Worm (Caenorhabditis elegans) whole organism, L4 larva: Measurements from ENCODE around the gene gstk-2.

Experiments used
- F10B5.3 ChIP-seq: sonication (generic microtip); optimal IDR thresholded peaks from 2 replicates; lab custom pipeline; 2016; ENCODE audit warnings: mild to moderate bottlenecking, missing genetic modification characterization, missing compliant biosample characterization
- F37D6.2 ChIP-seq: sonication (generic microtip); optimal IDR thresholded peaks from 2 replicates; lab custom pipeline; 2016; ENCODE audit warnings: mild to moderate bottlenecking, missing genetic modification characterization, missing compliant biosample characterization
- F49E8.2 ChIP-seq: sonication (generic microtip); optimal IDR thresholded peaks from 2 replicates; lab custom pipeline; 2016; ENCODE audit warnings: missing compliant biosample characterization, mild to moderate bottlenecking, missing genetic modification characterization, borderline replicate concordance
- R02D3.7 ChIP-seq: fragments of 150-350 bp; sonication (generic microtip); optimal IDR thresholded peaks from 3 replicates; lab custom pipeline; 2014; ENCODE audit warnings: missing biosample characterization, missing genetic modification characterization
- Y48G9A.11 ChIP-seq: fragments of 200-800 bp; sonication (Bioruptor generic); IDR thresholded peaks from 2 replicates; pipeline ENCODE4 v1.3.6; 2022; ENCODE audit warnings: missing genetic modification reagents, missing genetic modification characterization, missing compliant biosample characterization
- ama-1 ChIP-seq: fragments of 150-350 bp; optimal IDR thresholded peaks from 2 replicates; lab custom pipeline; 2014; ENCODE audit warnings: inconsistent platforms, mixed read lengths
- attf-4 ChIP-seq: sonication (generic microtip); optimal IDR thresholded peaks from 3 replicates; lab custom pipeline; 2017; ENCODE audit warnings: missing biosample characterization, missing genetic modification characterization
- ceh-20 ChIP-seq: fragments of 200-800 bp; sonication (Bioruptor generic); IDR thresholded peaks from 2 replicates; pipeline ENCODE4 v1.3.6; 2022; ENCODE audit warnings: missing genetic modification reagents, missing genetic modification characterization, missing compliant biosample characterization
- ceh-28 ChIP-seq: fragments of 150-350 bp; optimal IDR thresholded peaks from 2 replicates; lab custom pipeline; 2014; ENCODE audit warnings: missing biosample characterization, missing genetic modification reagents, missing genetic modification characterization
- ceh-32 ChIP-seq: sonication (generic microtip); optimal IDR thresholded peaks from 2 replicates; lab custom pipeline; 2016; ENCODE audit warnings: mild to moderate bottlenecking, missing genetic modification characterization, missing compliant biosample characterization; ENCODE audit not compliant: poor library complexity
- ceh-82 ChIP-seq: sonication (generic microtip); optimal IDR thresholded peaks from 2 replicates; lab custom pipeline; 2017; ENCODE audit warnings: missing biosample characterization, missing genetic modification characterization
- ces-1 ChIP-seq: fragments of 150-350 bp; sonication (generic microtip); optimal IDR thresholded peaks from 4 replicates; lab custom pipeline; 2014; ENCODE audit warnings: missing biosample characterization, missing genetic modification reagents, missing genetic modification characterization
- ctbp-1 ChIP-seq: fragments of 200-800 bp; sonication (Bioruptor generic); IDR thresholded peaks from 2 replicates; pipeline ENCODE4 v1.3.6; 2022; ENCODE audit warnings: missing genetic modification reagents, missing genetic modification characterization, missing compliant biosample characterization
- daf-16 ChIP-seq, 3 experiments: sonication (generic microtip); optimal IDR thresholded peaks; 2 replicates each; lab custom pipeline; 2016 to 2017; ENCODE audit warnings: missing genetic modification characterization in 3 of 3, missing genetic modification reagents in 3 of 3, mild to moderate bottlenecking in 2 of 3, missing compliant biosample characterization in 2 of 3, missing biosample characterization in 1 of 3, moderate library complexity in 1 of 3
- daf-19 ChIP-seq: fragments of 200-800 bp; sonication (Bioruptor generic); conservative IDR thresholded peaks from 2 replicates; pipeline ENCODE4 v1.3.6; 2022; ENCODE audit warnings: missing genetic modification characterization, missing compliant biosample characterization
- dmd-6 ChIP-seq: fragments of 200-800 bp; sonication (Bioruptor generic); IDR thresholded peaks from 2 replicates; pipeline ENCODE4 v1.3.6; 2022; ENCODE audit warnings: missing genetic modification reagents, missing genetic modification characterization, missing compliant biosample characterization
- egl-43 ChIP-seq: fragments of 200-800 bp; sonication (Bioruptor generic); IDR thresholded peaks from 2 replicates; pipeline ENCODE4 v1.3.6; 2022; ENCODE audit warnings: missing genetic modification reagents, missing genetic modification characterization, missing compliant biosample characterization
- fkh-10 ChIP-seq: fragments of 150-350 bp; optimal IDR thresholded peaks from 2 replicates; lab custom pipeline; 2014; ENCODE audit warnings: missing biosample characterization, missing genetic modification reagents, missing genetic modification characterization
- gei-8 ChIP-seq: fragments of 200-800 bp; sonication (Bioruptor generic); optimal IDR thresholded peaks from 2 replicates; lab custom pipeline; 2018; ENCODE audit warnings: mild to moderate bottlenecking, missing genetic modification characterization, missing compliant biosample characterization
- hlh-11 ChIP-seq: fragments of 200-800 bp; sonication (Bioruptor generic); optimal IDR thresholded peaks from 2 replicates; lab custom pipeline; 2018; ENCODE audit warnings: mild to moderate bottlenecking, missing genetic modification characterization, missing compliant biosample characterization
- hlh-30 ChIP-seq: sonication (generic microtip); optimal IDR thresholded peaks from 2 replicates; lab custom pipeline; 2017; ENCODE audit warnings: antibody characterized with exemption, mild to moderate bottlenecking, missing genetic modification characterization, missing compliant biosample characterization; ENCODE audit not compliant: insufficient read depth
- lin-1 ChIP-seq: fragments of 200-800 bp; sonication (Bioruptor generic); IDR thresholded peaks from 2 replicates; pipeline ENCODE4 v1.3.6; 2022; ENCODE audit warnings: missing genetic modification reagents, missing genetic modification characterization, missing compliant biosample characterization
- lin-38 ChIP-seq: fragments of 200-800 bp; sonication (Bioruptor generic); IDR thresholded peaks from 2 replicates; pipeline ENCODE4 v1.3.6; 2022; ENCODE audit warnings: missing genetic modification reagents, missing genetic modification characterization, missing compliant biosample characterization
- lin-39 ChIP-seq: fragments of 150-350 bp; optimal IDR thresholded peaks from 2 replicates; lab custom pipeline; 2014; ENCODE audit warnings: missing biosample characterization, missing genetic modification reagents, missing genetic modification characterization
- mdl-1 ChIP-seq, 2 experiments: fragments of 150-350 bp in 1 of 2; sonication (generic microtip) in 1 of 2; optimal IDR thresholded peaks; 2 replicates each; lab custom pipeline; 2014 to 2017; ENCODE audit warnings: missing biosample characterization in 2 of 2, missing genetic modification characterization in 2 of 2
- mep-1 ChIP-seq: fragments of 150-350 bp; sonication (generic microtip); optimal IDR thresholded peaks from 3 replicates; lab custom pipeline; 2014; ENCODE audit warnings: missing biosample characterization, missing genetic modification characterization
- mxl-3 ChIP-seq: fragments of 200-800 bp; sonication (Bioruptor generic); optimal IDR thresholded peaks from 2 replicates; lab custom pipeline; 2018; ENCODE audit warnings: mild to moderate bottlenecking, missing genetic modification characterization, missing compliant biosample characterization
- nhr-102 ChIP-seq: sonication (generic microtip); optimal IDR thresholded peaks from 2 replicates; lab custom pipeline; 2016; ENCODE audit warnings: mild to moderate bottlenecking, missing genetic modification characterization, moderate library complexity, missing compliant biosample characterization
- nhr-111 ChIP-seq: fragments of 200-800 bp; sonication (Bioruptor generic); optimal IDR thresholded peaks from 2 replicates; lab custom pipeline; 2018; ENCODE audit warnings: mild to moderate bottlenecking, missing genetic modification characterization, missing compliant biosample characterization
- nhr-25 ChIP-seq: sonication (generic microtip); optimal IDR thresholded peaks from 2 replicates; lab custom pipeline; 2017; ENCODE audit warnings: missing genetic modification characterization, mild to moderate bottlenecking, missing compliant biosample characterization, antibody characterized with exemption, moderate library complexity, borderline replicate concordance; ENCODE audit not compliant: insufficient read depth
- nhr-28 ChIP-seq: fragments of 150-350 bp; optimal IDR thresholded peaks from 2 replicates; lab custom pipeline; 2014; ENCODE audit warnings: missing biosample characterization, missing genetic modification characterization
- nhr-41 ChIP-seq: fragments of 200-800 bp; sonication (Bioruptor generic); IDR thresholded peaks from 2 replicates; pipeline ENCODE4 v1.3.6; 2022; ENCODE audit warnings: missing genetic modification reagents, missing genetic modification characterization, missing compliant biosample characterization
- nhr-42 ChIP-seq: fragments of 200-800 bp; sonication (Bioruptor generic); IDR thresholded peaks from 2 replicates; pipeline ENCODE4 v1.3.6; 2022; ENCODE audit warnings: missing genetic modification characterization, missing compliant biosample characterization
- nhr-77 ChIP-seq: fragments of 150-350 bp; optimal IDR thresholded peaks from 2 replicates; lab custom pipeline; 2014; ENCODE audit warnings: missing biosample characterization, missing genetic modification characterization
- pqm-1 ChIP-seq: sonication (generic microtip); optimal IDR thresholded peaks from 2 replicates; lab custom pipeline; 2017; ENCODE audit warnings: missing biosample characterization, missing genetic modification characterization
- sdz-12 ChIP-seq: fragments of 200-800 bp; sonication (Bioruptor generic); optimal IDR thresholded peaks from 2 replicates; lab custom pipeline; 2018; ENCODE audit warnings: mild to moderate bottlenecking, missing genetic modification characterization, missing compliant biosample characterization
- snpc-1.2 ChIP-seq: fragments of 200-800 bp; sonication (Bioruptor generic); IDR thresholded peaks from 2 replicates; pipeline ENCODE4 v1.3.6; 2022; ENCODE audit warnings: missing genetic modification reagents, missing genetic modification characterization, missing compliant biosample characterization
- spr-1 ChIP-seq: sonication (generic microtip); optimal IDR thresholded peaks from 2 replicates; lab custom pipeline; 2016; ENCODE audit warnings: mild to moderate bottlenecking, missing genetic modification characterization, missing compliant biosample characterization
- spr-3 ChIP-seq: fragments of 200-800 bp; sonication (Bioruptor generic); optimal IDR thresholded peaks from 2 replicates; lab custom pipeline; 2018; ENCODE audit warnings: mild to moderate bottlenecking, missing genetic modification characterization, missing compliant biosample characterization
- tag-97 ChIP-seq: fragments of 200-800 bp; sonication (Bioruptor generic); IDR thresholded peaks from 2 replicates; pipeline ENCODE4 v1.3.6; 2022; ENCODE audit warnings: missing genetic modification characterization, missing compliant biosample characterization
- unc-39 ChIP-seq: sonication (generic microtip); optimal IDR thresholded peaks from 2 replicates; lab custom pipeline; 2017; ENCODE audit warnings: missing biosample characterization, missing genetic modification characterization
- unc-62 ChIP-seq, 3 experiments: fragments of 150-350 bp in 1 of 3; sonication (generic microtip); optimal IDR thresholded peaks in 2 of 3; peaks in 1 of 3; 1 replicate in 1 of 3; 2 replicates in 2 of 3; lab custom pipeline; 2014 to 2017; ENCODE audit warnings: missing biosample characterization in 3 of 3, missing genetic modification characterization in 3 of 3, missing genetic modification reagents in 3 of 3, missing genotype in 1 of 3
- vab-7 ChIP-seq: fragments of 200-800 bp; sonication (Bioruptor generic); IDR thresholded peaks from 2 replicates; pipeline ENCODE4 v1.3.6; 2022; ENCODE audit warnings: missing genetic modification reagents, missing genetic modification characterization, missing compliant biosample characterization
- zag-1 ChIP-seq: fragments of 150-350 bp; optimal IDR thresholded peaks from 2 replicates; lab custom pipeline; 2014; ENCODE audit warnings: missing biosample characterization, missing genetic modification characterization
- zfp-2 ChIP-seq: sonication (generic microtip); optimal IDR thresholded peaks from 2 replicates; lab custom pipeline; 2016; ENCODE audit warnings: mild to moderate bottlenecking, missing genetic modification characterization, missing compliant biosample characterization
- zip-2 ChIP-seq: fragments of 150-350 bp; optimal IDR thresholded peaks from 2 replicates; lab custom pipeline; 2014; ENCODE audit warnings: missing biosample characterization, missing genetic modification characterization

The gstk-2 gene

DNA sequence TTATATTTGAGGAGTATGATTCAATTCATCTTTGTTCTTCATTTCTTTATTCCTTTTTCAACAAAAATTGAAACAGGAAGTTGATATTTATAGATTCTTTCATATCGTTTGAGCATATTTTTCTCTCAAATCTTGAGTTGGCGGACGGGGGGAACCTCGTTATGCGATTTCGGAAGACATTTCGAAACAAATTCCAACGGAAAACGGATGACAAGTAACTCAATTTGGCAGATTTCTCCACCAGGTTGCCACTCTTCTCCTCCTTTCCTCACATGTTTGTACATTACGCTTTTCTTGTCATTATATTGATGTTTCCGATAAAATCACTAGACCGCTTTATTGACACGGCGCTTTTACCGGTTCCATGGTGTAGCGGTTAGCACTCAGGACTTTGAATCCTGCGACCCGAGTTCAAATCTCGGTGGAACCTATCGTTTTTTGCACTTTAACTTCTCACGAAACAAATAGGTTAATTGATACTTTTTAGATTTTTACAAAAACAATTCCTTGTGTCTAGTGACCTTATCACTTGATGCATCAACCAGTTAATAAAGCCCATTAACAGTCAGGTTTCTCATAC, 33.0 kb upstream of the gstk-2 start (continued):
- no peak for TF ChIP-seq F37D6.2 (tag; lab: Kevin White, UChicago)

DNA sequence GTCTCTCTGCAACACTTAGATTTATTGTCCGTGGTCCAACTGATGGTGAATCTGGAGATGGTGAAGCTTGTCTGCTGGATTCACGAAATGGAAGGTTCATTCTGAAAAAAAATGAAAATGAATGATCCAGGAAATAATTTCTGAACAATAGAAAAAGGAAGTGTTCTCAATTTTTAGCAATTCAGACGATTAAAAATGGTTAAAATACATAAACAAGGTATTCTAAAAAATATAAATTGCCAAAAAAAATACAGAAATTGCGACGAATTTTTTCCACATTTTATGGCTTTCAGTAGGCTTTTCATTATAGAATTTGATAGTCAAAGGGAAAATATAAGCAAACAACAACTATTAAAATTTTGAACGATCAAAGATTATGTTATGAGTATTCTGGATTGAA, 21.1 kb upstream of the gstk-2 start, which contains the start of gene glb-2:
Gene glb-2, minus strand, starts transcription at position 101 of the 400 bp plus-strand sequence.
- TF ChIP-seq ceh-28 (tag; lab: Kevin White, UChicago), result no peak
- TF ChIP-seq nhr-25 (tag; lab: Kevin White, UChicago), result no peak
- TF ChIP-seq lin-38 (GFP tag; lab: Robert Waterston, UW), result no peak
- no peak for TF ChIP-seq spr-1 (tag; lab: Kevin White, UChicago)
- no peak for TF ChIP-seq tag-97
- no peak for TF ChIP-seq nhr-42
- no peak for TF ChIP-seq lin-39
- TF ChIP-seq unc-39 (tag; lab: Kevin White, UChicago), result no peak
- TF ChIP-seq zag-1 (tag; lab: Kevin White, UChicago), result no peak
- TF ChIP-seq zip-2 (tag; lab: Kevin White, UChicago), result no peak
- TF ChIP-seq gei-8 (GFP tag; lab: Kevin White, UChicago), result no peak
- TF ChIP-seq nhr-102, result no peak
- no peak for TF ChIP-seq sdz-12 (GFP tag; lab: Kevin White, UChicago)
- TF ChIP-seq daf-16 (GFP tag; optimal IDR thresholded peaks at IDR 0.05; lab: Kevin White, UChicago), result no peak
- no peak for TF ChIP-seq daf-16 (tag; optimal IDR thresholded peaks at IDR 0.05; lab: Kevin White, UChicago)
- TF ChIP-seq unc-62 (GFP tag; optimal IDR thresholded peaks at IDR 0.05 in 1 of 2; lab: Kevin White, UChicago), result no peak
- no peak for TF ChIP-seq unc-62 (tag; optimal IDR thresholded peaks at IDR 0.05; lab: Kevin White, UChicago)
- TF ChIP-seq mxl-3 (GFP tag; lab: Kevin White, UChicago), result no peak
- TF ChIP-seq R02D3.7, result no peak
- no peak for TF ChIP-seq fkh-10
- no peak for TF ChIP-seq zfp-2 (tag; lab: Kevin White, UChicago)

DNA sequence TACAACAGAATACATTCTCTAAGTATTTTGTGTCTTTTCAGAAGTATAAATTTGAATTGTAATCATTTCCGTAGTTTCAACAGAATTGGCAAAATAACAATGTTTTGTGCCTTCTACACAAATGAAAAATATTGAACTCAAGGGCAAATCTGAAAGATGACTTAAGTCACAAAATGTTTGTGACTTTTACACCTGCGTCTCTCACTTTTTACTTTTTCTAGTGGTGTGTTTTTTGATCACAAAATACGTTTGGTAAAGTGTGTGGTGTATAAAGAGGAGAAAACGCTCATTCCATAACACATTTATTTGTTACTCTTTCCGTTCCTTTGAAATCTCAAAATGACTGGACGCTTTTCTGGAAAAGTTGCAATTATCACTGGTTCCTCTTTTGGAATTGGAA, 18.5 kb upstream of the gstk-2 start, which contains the start of gene C06E4.3:
Gene C06E4.3, plus strand, starts transcription at position 289 of the 400 bp plus-strand sequence.
- peak; percentile 25 for TF ChIP-seq nhr-77 (tag; lab: Kevin White, UChicago)
- no peak for TF ChIP-seq Y48G9A.11 (GFP tag; lab: Robert Waterston, UW)
- no peak for TF ChIP-seq ces-1 (GFP tag; lab: Kevin White, UChicago)
- no peak for TF ChIP-seq spr-3 (GFP tag; lab: Kevin White, UChicago)
- no peak for TF ChIP-seq mep-1
- TF ChIP-seq F49E8.2 (tag; lab: Kevin White, UChicago), result no peak
- no peak for TF ChIP-seq ama-1 (lab: Kevin White, UChicago)
- TF ChIP-seq dmd-6 (GFP tag; lab: Robert Waterston, UW), result peak; percentile 81
- TF ChIP-seq hlh-30 (tag; lab: Kevin White, UChicago), result peak; percentile 5
- peak; percentile 97 for TF ChIP-seq nhr-28
- TF ChIP-seq F37D6.2 (tag; lab: Kevin White, UChicago), result no peak
- no peak for TF ChIP-seq pqm-1 (tag; lab: Kevin White, UChicago)
- no peak for TF ChIP-seq vab-7 (GFP tag; lab: Robert Waterston, UW)
- TF ChIP-seq nhr-111, result no peak
- TF ChIP-seq nhr-41 (GFP tag; lab: Robert Waterston, UW), result no peak
- peak; percentile 71 for TF ChIP-seq nhr-102

DNA sequence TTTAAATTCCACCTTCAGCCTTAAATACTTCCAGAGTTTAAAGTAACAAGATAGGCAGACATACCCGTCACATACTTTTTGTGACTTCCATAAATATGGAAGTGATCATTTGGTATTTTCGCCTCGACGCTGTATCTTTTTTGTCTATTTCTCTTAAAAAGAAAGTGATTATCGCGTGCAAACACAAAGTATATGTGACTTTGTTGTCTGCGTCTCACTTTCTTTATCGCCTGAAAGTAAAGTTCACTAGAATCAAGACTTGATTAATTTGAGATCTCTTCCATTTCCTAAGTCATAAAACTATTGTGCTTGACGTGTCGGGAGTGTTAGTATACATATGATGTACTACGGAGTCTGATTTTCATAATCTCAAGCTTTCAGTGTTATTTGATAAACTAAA, 16.2 kb upstream of the gstk-2 start, which contains the start of gene C06E4.6:
Gene C06E4.6, minus strand, starts transcription at position 51 of the 400 bp plus-strand sequence.
- no peak for TF ChIP-seq daf-19
- TF ChIP-seq ctbp-1 (GFP tag; lab: Robert Waterston, UW), result no peak
- TF ChIP-seq ceh-82, result no peak
- TF ChIP-seq nhr-77 (tag; lab: Kevin White, UChicago), result peak; percentile 7
- TF ChIP-seq hlh-11 (tag; lab: Kevin White, UChicago), result no peak
- TF ChIP-seq attf-4 (tag; lab: Kevin White, UChicago), result no peak
- no peak for TF ChIP-seq ceh-20 (GFP tag; lab: Robert Waterston, UW)
- no peak for TF ChIP-seq lin-1 (GFP tag; lab: Robert Waterston, UW)
- peak; percentile 92 for TF ChIP-seq nhr-102
- TF ChIP-seq egl-43, result no peak
- peak; percentile 82 for TF ChIP-seq dmd-6 (GFP tag; lab: Robert Waterston, UW)
- TF ChIP-seq ceh-32 (tag; lab: Kevin White, UChicago), result no peak
- peak in 1 of 2 experiments; percentile 66 for TF ChIP-seq mdl-1 (tag; optimal IDR thresholded peaks at IDR 0.05; lab: Kevin White, UChicago)
- no peak for TF ChIP-seq F10B5.3 (tag; lab: Kevin White, UChicago)
- no peak for TF ChIP-seq snpc-1.2
- TF ChIP-seq zfp-2 (tag; lab: Kevin White, UChicago), result no peak
